Fruit fly (Drosophila melanogaster) whole organism: ENCODE measurements around the gene Had1.

Experiments used
- CG8478 ChIP-seq: fragments of >200 bp; optimal IDR thresholded peaks from 2 replicates; lab custom pipeline; 2018; ENCODE audit warnings: inconsistent platforms
- Dll ChIP-seq: fragments of >200 bp; optimal IDR thresholded peaks from 2 replicates; lab custom pipeline; 2017
- EcR ChIP-seq, 2 experiments: fragments of >200 bp; optimal IDR thresholded peaks; 2 replicates each; lab custom pipeline; 2017; ENCODE audit warnings: missing biosample characterization in 2 of 2, missing genetic modification characterization in 2 of 2, missing genetic modification reagents in 2 of 2
- pan ChIP-seq: fragments of >200 bp; optimal IDR thresholded peaks from 2 replicates; lab custom pipeline; 2017
- psq ChIP-seq: fragments of >200 bp; optimal IDR thresholded peaks from 2 replicates; lab custom pipeline; 2017
- usp ChIP-seq: fragments of >200 bp; optimal IDR thresholded peaks from 2 replicates; lab custom pipeline; 2017; ENCODE audit warnings: missing biosample characterization, missing genetic modification characterization, mixed read lengths

Gene Had1

dm6 chrX:16308310-16308918 is at the start of gene Had1:
TSS of gene Had1 (minus strand) at chrX:16308667.
- TF ChIP-seq Dll (lab: Kevin White, UChicago), result no peak

dm6 chrX:16350062-16350461 is 41.6 kb upstream of the Had1 start, which contains the start of gene sl:
TSS of gene sl (plus strand) at chrX:16350315.
- TF ChIP-seq pan (lab: Kevin White, UChicago), result no peak

dm6 chrX:16335107-16335642 is 26.7 kb upstream of the Had1 start:
- TF ChIP-seq Dll (lab: Kevin White, UChicago) (no peak), pan (lab: Kevin White, UChicago) (no peak)

DNA sequence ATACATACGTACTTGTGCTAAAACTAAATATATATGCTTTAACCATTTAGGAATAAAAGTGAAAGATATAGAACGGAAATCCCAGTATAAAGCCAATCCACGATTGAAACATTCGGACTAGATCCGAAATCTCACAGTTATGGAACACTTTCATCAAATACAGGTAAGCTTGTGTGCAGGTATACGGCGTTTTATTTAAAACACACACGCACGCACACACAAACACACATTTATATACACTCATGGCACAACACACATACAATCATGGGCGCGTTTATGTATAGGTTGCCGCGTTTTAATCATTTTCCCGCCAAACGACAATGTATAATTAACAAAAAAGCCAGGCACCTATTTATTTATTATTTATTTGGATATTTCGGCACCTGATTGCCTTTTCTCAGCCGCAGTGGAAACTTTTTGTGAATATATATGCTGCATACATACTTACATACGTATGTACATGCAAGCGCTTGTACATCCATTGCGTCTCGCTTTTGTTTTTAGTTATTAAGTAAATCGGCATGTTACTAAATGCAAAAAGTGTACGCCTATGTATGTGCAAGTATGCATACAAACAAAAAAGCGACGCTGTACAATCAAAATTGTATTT is 25.9 kb upstream of the Had1 start:
- TF ChIP-seq CG8478 (lab: Kevin White, UChicago), result no peak
- TF ChIP-seq psq (lab: Kevin White, UChicago), result no peak
- no peak for TF ChIP-seq EcR (GFP tag; optimal IDR thresholded peaks at IDR 0.05; lab: Kevin White, UChicago)
- TF ChIP-seq usp, result no peak
- no peak for TF ChIP-seq pan (lab: Kevin White, UChicago)
- TF ChIP-seq Dll (lab: Kevin White, UChicago), result no peak

DNA sequence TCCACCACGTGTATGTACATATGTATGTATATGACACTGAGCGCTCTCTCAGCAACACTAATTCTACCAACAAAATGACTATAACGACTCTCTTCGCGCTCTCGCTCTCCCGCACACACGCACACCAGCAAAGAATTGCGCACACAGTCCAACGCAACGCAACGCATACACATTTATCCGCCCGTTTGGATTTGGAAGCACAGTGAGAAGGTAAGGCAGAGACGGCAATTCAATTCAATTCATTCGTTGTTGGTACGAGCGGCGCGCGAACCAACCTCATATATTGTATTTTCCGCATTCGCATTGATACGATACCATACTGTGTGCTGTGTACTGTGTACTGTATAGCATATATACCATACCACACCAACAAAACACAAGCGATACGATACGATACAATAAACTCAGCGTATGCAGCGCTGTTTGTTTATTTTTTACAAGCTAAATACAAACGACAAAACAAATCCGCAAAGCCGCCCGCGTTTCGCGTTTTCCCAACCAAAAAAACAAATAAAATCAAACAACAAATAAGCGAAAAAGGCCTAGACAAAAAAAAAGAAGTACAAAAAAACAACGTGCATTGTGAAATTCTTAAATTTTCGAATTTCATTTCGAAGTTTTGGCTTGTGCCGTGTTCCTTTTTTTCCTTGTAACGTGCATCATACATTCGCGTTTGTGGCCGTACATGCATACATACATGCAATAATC is 25.1 kb upstream of the Had1 start, which contains the start of the genes CG9921 and Dsp1:
CG9921 (minus strand) TSS at position 167 of the 708 bp plus-strand sequence.
Dsp1 (plus strand) TSS at position 179 of the 708 bp plus-strand sequence.
- TF ChIP-seq Dll (lab: Kevin White, UChicago) (no peak), psq (lab: Kevin White, UChicago) (no peak), EcR (GFP tag; optimal IDR thresholded peaks at IDR 0.05; lab: Kevin White, UChicago) (no peak), CG8478 (lab: Kevin White, UChicago) (no peak), pan (lab: Kevin White, UChicago) (no peak), usp (no peak)

DNA sequence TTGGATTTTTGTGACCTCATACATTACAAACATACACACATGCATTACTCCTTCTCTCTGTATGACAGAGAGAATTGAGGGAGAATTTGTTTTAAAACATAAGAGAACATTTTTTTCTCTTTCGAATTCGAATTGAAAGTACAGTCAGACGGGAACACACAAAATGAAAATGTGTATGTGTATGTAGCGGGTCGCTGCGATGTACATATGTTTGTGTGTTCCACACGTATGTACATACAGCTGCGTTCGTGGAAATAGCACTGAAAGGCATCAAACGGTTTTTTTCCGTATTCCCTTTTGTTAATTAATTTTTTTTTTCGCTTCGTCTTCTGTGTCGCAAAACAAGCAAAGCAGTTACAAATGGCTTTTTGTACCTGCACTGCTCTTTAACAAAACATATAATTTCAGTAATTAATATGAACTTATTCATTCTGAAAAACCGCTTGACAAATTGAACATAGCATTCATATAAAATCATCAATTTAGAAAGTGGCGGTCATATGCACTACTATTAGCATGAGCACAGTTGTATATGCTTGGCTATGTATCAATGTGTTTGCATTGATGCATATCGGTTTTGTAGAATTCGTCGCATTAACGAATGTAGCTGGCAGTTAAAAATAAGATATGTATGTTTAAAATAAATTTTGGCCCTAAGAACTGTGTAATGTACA is 24.3 kb upstream of the Had1 start:
- TF ChIP-seq Dll (lab: Kevin White, UChicago), result no peak
- TF ChIP-seq psq (lab: Kevin White, UChicago), result no peak
- TF ChIP-seq usp, result no peak
- no peak for TF ChIP-seq pan (lab: Kevin White, UChicago)

dm6 chrX:16331562-16332233 is 23.2 kb upstream of the Had1 start:
- TF ChIP-seq CG8478 (lab: Kevin White, UChicago), result no peak
- no peak for TF ChIP-seq pan (lab: Kevin White, UChicago)
- no peak for TF ChIP-seq Dll (lab: Kevin White, UChicago)
- TF ChIP-seq psq (lab: Kevin White, UChicago), result no peak
- TF ChIP-seq usp, result no peak
- TF ChIP-seq EcR (GFP tag; optimal IDR thresholded peaks at IDR 0.05; lab: Kevin White, UChicago), result no peak

DNA sequence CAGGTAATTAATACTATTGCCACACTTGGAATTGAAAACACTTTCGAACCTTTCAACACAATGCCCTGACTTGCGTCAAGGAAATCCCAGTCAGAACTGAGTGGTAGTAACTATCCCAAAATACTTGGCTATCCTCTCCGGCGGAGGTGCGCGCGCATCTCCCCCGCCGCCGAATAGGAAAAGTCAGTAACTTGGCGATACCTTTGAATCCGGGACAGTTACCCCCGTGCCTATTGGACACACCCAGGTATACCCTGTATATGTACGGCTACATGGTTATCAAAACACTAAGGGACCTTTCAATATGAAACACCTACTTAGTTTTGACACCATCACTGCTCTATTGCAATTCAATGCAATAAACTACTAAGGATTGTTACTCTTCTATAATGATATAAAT is 22.2 kb upstream of the Had1 start, which contains the start of gene CG9919:
CG9919 (minus strand) TSS at position 101 of the 400 bp plus-strand sequence.
- no peak for TF ChIP-seq EcR (GFP tag; optimal IDR thresholded peaks at IDR 0.05; lab: Kevin White, UChicago)
- TF ChIP-seq Dll (lab: Kevin White, UChicago), result no peak
- TF ChIP-seq usp, result no peak
- no peak for TF ChIP-seq pan (lab: Kevin White, UChicago)
- no peak for TF ChIP-seq CG8478 (lab: Kevin White, UChicago)
- TF ChIP-seq psq (lab: Kevin White, UChicago), result no peak

DNA sequence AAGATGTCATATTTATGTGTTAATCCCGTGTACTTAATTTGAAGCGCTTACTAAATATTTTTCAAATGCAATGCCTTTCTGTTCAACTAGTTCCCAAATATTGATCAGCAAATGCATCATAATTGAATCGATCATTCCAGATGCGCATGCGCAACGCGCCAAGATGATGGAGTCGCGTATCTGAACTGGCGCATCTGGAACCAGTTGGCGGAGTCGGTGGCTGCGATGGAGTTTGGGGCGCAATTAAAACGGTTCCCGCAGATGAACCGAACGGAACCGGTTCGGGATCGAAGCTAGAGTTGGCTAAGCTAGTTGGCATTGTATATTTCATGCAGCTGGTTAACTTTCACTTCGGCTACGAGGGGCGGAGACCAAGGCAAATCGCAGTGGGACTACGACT is 17.0 kb upstream of the Had1 start, which contains the start of gene CalpC:
CalpC (plus strand) TSS at position 292 of the 400 bp plus-strand sequence.
- no peak for TF ChIP-seq CG8478 (lab: Kevin White, UChicago)

- TF ChIP-seq usp (no peak), pan (lab: Kevin White, UChicago) (no peak), CG8478 (lab: Kevin White, UChicago) (no peak), psq (lab: Kevin White, UChicago) (no peak), EcR (GFP tag; optimal IDR thresholded peaks at IDR 0.05; lab: Kevin White, UChicago) (no peak), Dll (lab: Kevin White, UChicago) (no peak)
These were observed 15.1 kb upstream of the Had1 start for dm6 chrX:16323536-16323935.

dm6 chrX:16323063-16323462 is 14.6 kb upstream of the Had1 start, which contains the start of the genes CG9917 and CG32579:
TSS of gene CG9917 (minus strand) at chrX:16323231.
TSS of gene CG32579 (plus strand) at chrX:16323286.
- no peak for TF ChIP-seq CG8478 (lab: Kevin White, UChicago)
- TF ChIP-seq EcR (GFP tag; optimal IDR thresholded peaks at IDR 0.05; lab: Kevin White, UChicago), result no peak
